Worm (Caenorhabditis elegans): ENCODE measurements around the gene C48B4.9.

- no peak for TF ChIP-seq mab-5 (tag; optimal IDR thresholded peaks at IDR 0.05)
- TF ChIP-seq nhr-237 (tag; optimal IDR thresholded peaks at IDR 0.05) = no peak
- no peak for TF ChIP-seq ztf-11 (tag; optimal IDR thresholded peaks at IDR 0.05)
- no peak for TF ChIP-seq elt-3 (tag; optimal IDR thresholded peaks at IDR 0.05)
- no peak for TF ChIP-seq drap-1 (GFP tag; optimal IDR thresholded peaks at IDR 0.05)
- no peak for TF ChIP-seq nhr-28 (tag; optimal IDR thresholded peaks at IDR 0.05)
- TF ChIP-seq sem-2 (GFP tag; optimal IDR thresholded peaks at IDR 0.05) = no peak
- no peak for TF ChIP-seq lin-13 (tag; optimal IDR thresholded peaks at IDR 0.05)
- no peak for TF ChIP-seq ceh-43 (GFP tag; optimal IDR thresholded peaks at IDR 0.05)
- TF ChIP-seq unc-39 (tag; optimal IDR thresholded peaks at IDR 0.05) = no peak
- no peak for TF ChIP-seq mep-1 (tag; optimal IDR thresholded peaks at IDR 0.05)
- no peak for TF ChIP-seq lsy-2 (tag; optimal IDR thresholded peaks at IDR 0.05)
These were observed 29.0 kb upstream of the C48B4.9 start, which contains the start of gene acox-1.5 for ce11 chrIII:9592118-9592517.
